Fruit fly (Drosophila melanogaster) whole organism, adult: ENCODE data around the gene prage.

Source experiments
- CG11617 ChIP-seq: fragments of 200-800 bp; sonication (Bioruptor generic); optimal IDR thresholded peaks from 2 replicates; lab custom pipeline; 2017; ENCODE audit warnings: mild to moderate bottlenecking, missing biosample characterization, missing genetic modification reagents, missing genetic modification characterization
- CG12768 ChIP-seq: fragments of 200-800 bp; sonication (Bioruptor generic); optimal IDR thresholded peaks from 2 replicates; lab custom pipeline; 2017; ENCODE audit warnings: missing biosample characterization, missing genetic modification characterization, mild to moderate bottlenecking, moderate library complexity, missing genetic modification reagents
- CG1620 ChIP-seq: fragments of 200-800 bp; sonication (Bioruptor generic); optimal IDR thresholded peaks from 2 replicates; lab custom pipeline; 2016; ENCODE audit warnings: missing biosample characterization, missing genetic modification characterization
- CG5204 ChIP-seq: fragments of 200-800 bp; sonication (Bioruptor generic); optimal IDR thresholded peaks from 2 replicates; lab custom pipeline; 2016; ENCODE audit warnings: missing biosample characterization, missing genetic modification characterization
- CG7045 ChIP-seq: fragments of 200-800 bp; sonication (Bioruptor generic); optimal IDR thresholded peaks from 2 replicates; lab custom pipeline; 2017; ENCODE audit warnings: missing biosample characterization, mild to moderate bottlenecking, missing genetic modification characterization
- Crg-1 ChIP-seq: fragments of 200-800 bp; sonication (Bioruptor generic); optimal IDR thresholded peaks from 2 replicates; lab custom pipeline; 2016; ENCODE audit warnings: missing biosample characterization, missing genetic modification characterization
- Hr96 ChIP-seq: fragments of 200-800 bp; sonication (Bioruptor generic); optimal IDR thresholded peaks from 2 replicates; lab custom pipeline; 2016; ENCODE audit warnings: missing biosample characterization, missing genetic modification characterization
- Mnt ChIP-seq: fragments of 200-800 bp; sonication (Bioruptor generic); optimal IDR thresholded peaks from 2 replicates; lab custom pipeline; 2016; ENCODE audit warnings: missing biosample characterization, mild to moderate bottlenecking, missing genetic modification characterization
- cic ChIP-seq: fragments of 200-800 bp; sonication (Bioruptor generic); optimal IDR thresholded peaks from 2 replicates; lab custom pipeline; 2017; ENCODE audit warnings: missing biosample characterization, mild to moderate bottlenecking, missing genetic modification characterization, moderate library complexity
- cnc ChIP-seq, 2 experiments: fragments of >200 bp; optimal IDR thresholded peaks; 2 replicates each; lab custom pipeline; 2017
- kay ChIP-seq: fragments of 200-800 bp; sonication (Bioruptor generic); peaks from one replicate; lab custom pipeline; 2016; ENCODE audit warnings: missing biosample characterization, missing genetic modification characterization, borderline replicate concordance
- ovo ChIP-seq: fragments of 200-800 bp; sonication (Bioruptor generic); optimal IDR thresholded peaks from 2 replicates; lab custom pipeline; 2016; ENCODE audit warnings: missing biosample characterization, missing genetic modification characterization
- tj ChIP-seq: fragments of 200-800 bp; sonication (Bioruptor generic); optimal IDR thresholded peaks from 3 replicates; lab custom pipeline; 2017; ENCODE audit warnings: missing biosample characterization, mild to moderate bottlenecking, missing genetic modification characterization, moderate library complexity
- toe ChIP-seq: fragments of 200-800 bp; sonication (Bioruptor generic); optimal IDR thresholded peaks from 2 replicates; lab custom pipeline; 2016; ENCODE audit warnings: missing biosample characterization, missing genetic modification characterization

- TF ChIP-seq CG11617 (no peak), CG5204 (GFP tag; lab: Kevin White, UChicago) (no peak), kay (GFP tag; lab: Kevin White, UChicago) (no peak), cnc (optimal IDR thresholded peaks at IDR 0.05; lab: Kevin White, UChicago) (no peak), tj (GFP tag; lab: Kevin White, UChicago) (no peak), Hr96 (no peak), CG12768 (GFP tag; lab: Kevin White, UChicago) (no peak), Mnt (GFP tag; lab: Kevin White, UChicago) (no peak), toe (GFP tag; lab: Kevin White, UChicago) (no peak), cic (GFP tag; lab: Kevin White, UChicago) (no peak), CG7045 (GFP tag; lab: Kevin White, UChicago) (no peak), CG1620 (GFP tag; lab: Kevin White, UChicago) (no peak), Crg-1 (GFP tag; lab: Kevin White, UChicago) (no peak), ovo (GFP tag; lab: Kevin White, UChicago) (no peak)
Observed at dm6 chrX:1820241-1820640, 46.7 kb downstream of the prage start, which contains the start of gene CG14810.
